Worm (Caenorhabditis elegans): ENCODE data around the gene M110.9.
A peak's percentile ranks its signal among the peaks of the same experiment; 100 is the strongest.

The M110.9 gene

ce11 chrII:8216922-8217321 lies 14.2 kb upstream of the M110.9 start, which contains the start of gene ifg-1:
ifg-1 (plus strand) TSS chrII:8217222.
- TF ChIP-seq nhr-11 (tag; optimal IDR thresholded peaks at IDR 0.05) = no peak
- TF ChIP-seq tlp-1 (tag; optimal IDR thresholded peaks at IDR 0.05) = no peak
- no peak for TF ChIP-seq vab-15 (tag; optimal IDR thresholded peaks at IDR 0.05)
- no peak for TF ChIP-seq unc-62 (GFP tag; optimal IDR thresholded peaks at IDR 0.05)
- no peak for TF ChIP-seq sup-37 (GFP tag; optimal IDR thresholded peaks at IDR 0.05)
- TF ChIP-seq elt-3 (tag; optimal IDR thresholded peaks at IDR 0.05) = no peak
- no peak for TF ChIP-seq nhr-90 (tag; optimal IDR thresholded peaks at IDR 0.05; ENCODE audit: poor library complexity)
- no peak for TF ChIP-seq egl-27 (tag; optimal IDR thresholded peaks at IDR 0.05)
- TF ChIP-seq ceh-82 (tag; optimal IDR thresholded peaks at IDR 0.05) = no peak
- TF ChIP-seq nhr-237 (tag; optimal IDR thresholded peaks at IDR 0.05) = no peak
- no peak for TF ChIP-seq ceh-8 (GFP tag; optimal IDR thresholded peaks at IDR 0.05)
- TF ChIP-seq nhr-28 (tag; optimal IDR thresholded peaks at IDR 0.05) = no peak
- no peak for TF ChIP-seq ces-1 (GFP tag; optimal IDR thresholded peaks at IDR 0.05)
- no peak for TF ChIP-seq ama-1 (optimal IDR thresholded peaks at IDR 0.05)

- TF ChIP-seq grh-1 (GFP tag; IDR thresholded peaks at IDR 0.05) (no peak), dpl-1 (GFP tag; optimal IDR thresholded peaks at IDR 0.05) (no peak), egl-27 (tag; optimal IDR thresholded peaks at IDR 0.05) (no peak), fkh-10 (GFP tag; optimal IDR thresholded peaks at IDR 0.05) (no peak), Y116A8C.19 (tag; optimal IDR thresholded peaks at IDR 0.05; ENCODE audit: borderline replicate concordance) (no peak), irx-1 (tag; optimal IDR thresholded peaks at IDR 0.05) (no peak), mep-1 (tag; optimal IDR thresholded peaks at IDR 0.05) (no peak), tlp-1 (tag; optimal IDR thresholded peaks at IDR 0.05) (no peak), fkh-8 (tag; optimal IDR thresholded peaks at IDR 0.05) (no peak)
These were observed 12.8 kb upstream of the M110.9 start for ce11 chrII:8218266-8218665.

ce11 chrII:8220267-8220666 lies 10.8 kb upstream of the M110.9 start:
- TF ChIP-seq nhr-28 (tag; optimal IDR thresholded peaks at IDR 0.05) (no peak), lin-14 (GFP tag; optimal IDR thresholded peaks at IDR 0.05) (no peak), egl-27 (tag; optimal IDR thresholded peaks at IDR 0.05) (no peak), F16B12.6 (tag; optimal IDR thresholded peaks at IDR 0.05) (no peak), efl-1 (optimal IDR thresholded peaks at IDR 0.05) (no peak), efl-1 (GFP tag; optimal IDR thresholded peaks at IDR 0.05 in 1 of 2) (no peak), tlp-1 (tag; optimal IDR thresholded peaks at IDR 0.05) (no peak), C04F5.9 (tag; optimal IDR thresholded peaks at IDR 0.05) (no peak), nhr-85 (tag) (no peak)

- TF ChIP-seq nhr-77 (tag; optimal IDR thresholded peaks at IDR 0.05) = no peak
- TF ChIP-seq sptf-1 (tag; optimal IDR thresholded peaks at IDR 0.05) = no peak
- peak; percentile 37 for TF ChIP-seq nhr-20 (tag; optimal IDR thresholded peaks at IDR 0.05)
- TF ChIP-seq fkh-10 (GFP tag; optimal IDR thresholded peaks at IDR 0.05) = no peak
- no peak for TF ChIP-seq nhr-237 (tag; optimal IDR thresholded peaks at IDR 0.05)
- TF ChIP-seq efl-1 (optimal IDR thresholded peaks at IDR 0.05) = peak; percentile 4 to 11
- peak in 1 of 2 experiments; percentile 69 for TF ChIP-seq efl-1 (GFP tag; optimal IDR thresholded peaks at IDR 0.05 in 1 of 2)
- peak; percentile 83 for TF ChIP-seq nhr-85 (tag)
- TF ChIP-seq egl-27 (tag; optimal IDR thresholded peaks at IDR 0.05) = no peak
- no peak for TF ChIP-seq fkh-4 (tag; optimal IDR thresholded peaks at IDR 0.05; ENCODE audit: borderline replicate concordance)
- TF ChIP-seq lir-3 (tag; optimal IDR thresholded peaks at IDR 0.05; ENCODE audit: poor library complexity) = no peak
- no peak for TF ChIP-seq C34B4.2 (tag; optimal IDR thresholded peaks at IDR 0.05)
- peak; percentile 34 for TF ChIP-seq nhr-71 (tag; optimal IDR thresholded peaks at IDR 0.05)
- no peak for TF ChIP-seq lin-39 (tag; optimal IDR thresholded peaks at IDR 0.05)
- TF ChIP-seq vab-15 (tag; optimal IDR thresholded peaks at IDR 0.05) = no peak
- no peak for TF ChIP-seq unc-98 (GFP tag; IDR thresholded peaks at IDR 0.05)
- TF ChIP-seq isw-1 (GFP tag; IDR thresholded peaks at IDR 0.05) = no peak
- TF ChIP-seq nhr-84 (tag; optimal IDR thresholded peaks at IDR 0.05) = no peak
- no peak for TF ChIP-seq pag-3 (tag; optimal IDR thresholded peaks at IDR 0.05; ENCODE audit: borderline replicate concordance, insufficient read depth)
- TF ChIP-seq mdl-1 (tag; optimal IDR thresholded peaks at IDR 0.05) = peak in 1 of 2 experiments; percentile 73
- TF ChIP-seq F16B12.6 (tag; optimal IDR thresholded peaks at IDR 0.05) = no peak
- TF ChIP-seq ceh-63 (GFP tag; optimal IDR thresholded peaks at IDR 0.05) = no peak
- TF ChIP-seq pqm-1 (tag; optimal IDR thresholded peaks at IDR 0.05) = no peak
- TF ChIP-seq dsc-1 (tag; optimal IDR thresholded peaks at IDR 0.05) = no peak
- no peak for TF ChIP-seq skn-1 (tag; optimal IDR thresholded peaks at IDR 0.05)
- TF ChIP-seq mab-9 (GFP tag; IDR thresholded peaks at IDR 0.05) = no peak
- TF ChIP-seq ceh-8 (GFP tag; optimal IDR thresholded peaks at IDR 0.05) = no peak
These were observed 8.6 kb upstream of the M110.9 start, which contains the start of gene dab-1 for ce11 chrII:8222309-8223065. dab-1 (plus strand) TSS chrII:8222386.

All from whole organism, L1 larva.